Worm (Caenorhabditis elegans) whole organism, young adult: ENCODE data around the gene C04E6.4.

Experiments
- F37B4.10 ChIP-seq: fragments of 200-800 bp; sonication (Bioruptor generic); IDR thresholded peaks from 2 replicates; pipeline ENCODE4 v1.3.6; 2022; ENCODE audit warnings: missing genetic modification characterization, missing compliant biosample characterization
- cebp-2 ChIP-seq: fragments of 200-800 bp; sonication (Bioruptor generic); IDR thresholded peaks from 2 replicates; pipeline ENCODE4 v1.3.6; 2022; ENCODE audit warnings: missing genetic modification characterization, missing compliant biosample characterization
- ceh-79 ChIP-seq: sonication (generic microtip); optimal IDR thresholded peaks from 2 replicates; lab custom pipeline; 2017; ENCODE audit warnings: mild to moderate bottlenecking, missing genetic modification characterization, missing compliant biosample characterization
- dpl-1 ChIP-seq: fragments of 150-350 bp; optimal IDR thresholded peaks from 2 replicates; lab custom pipeline; 2014; ENCODE audit warnings: missing biosample characterization, missing genetic modification reagents, missing genetic modification characterization
- egl-44 ChIP-seq: fragments of 200-800 bp; sonication (Bioruptor generic); IDR thresholded peaks from 2 replicates; pipeline ENCODE4 v1.3.6; 2022; ENCODE audit warnings: missing genetic modification reagents, missing genetic modification characterization, missing compliant biosample characterization
- ets-4 ChIP-seq: fragments of 200-800 bp; sonication (Bioruptor generic); optimal IDR thresholded peaks from 2 replicates; lab custom pipeline; 2018; ENCODE audit warnings: mild to moderate bottlenecking, missing genetic modification characterization, missing compliant biosample characterization
- hsf-1 ChIP-seq: fragments of 200-800 bp; sonication (Bioruptor generic); IDR thresholded peaks from 2 replicates; pipeline ENCODE4 v1.3.6; 2022; ENCODE audit warnings: missing genetic modification reagents, missing genetic modification characterization, missing compliant biosample characterization
- let-526 ChIP-seq: fragments of 200-800 bp; sonication (Bioruptor generic); IDR thresholded peaks from 2 replicates; pipeline ENCODE4 v1.3.6; 2022; ENCODE audit warnings: missing genetic modification reagents, missing genetic modification characterization, missing compliant biosample characterization
- lin-26 ChIP-seq: fragments of 200-800 bp; sonication (Bioruptor generic); IDR thresholded peaks from 2 replicates; pipeline ENCODE4 v1.3.6; 2022; ENCODE audit warnings: missing genetic modification reagents, missing genetic modification characterization, missing compliant biosample characterization
- mcd-1 ChIP-seq: fragments of 200-800 bp; sonication (Bioruptor generic); IDR thresholded peaks from 2 replicates; pipeline ENCODE4 v1.3.6; 2022; ENCODE audit warnings: missing genetic modification reagents, missing genetic modification characterization, missing compliant biosample characterization
- nfya-1 ChIP-seq: sonication (generic microtip); optimal IDR thresholded peaks from 2 replicates; lab custom pipeline; 2017; ENCODE audit warnings: antibody characterized with exemption, missing compliant biosample characterization, missing genetic modification characterization, borderline replicate concordance; ENCODE audit not compliant: insufficient read depth
- nfyb-1 ChIP-seq: fragments of 200-800 bp; sonication (Bioruptor generic); IDR thresholded peaks from 2 replicates; pipeline ENCODE4 v1.3.6; 2022; ENCODE audit warnings: missing genetic modification reagents, missing genetic modification characterization, missing compliant biosample characterization
- nhr-179 ChIP-seq: sonication (generic microtip); optimal IDR thresholded peaks from 2 replicates; lab custom pipeline; 2016; ENCODE audit warnings: mild to moderate bottlenecking, missing genetic modification characterization, missing compliant biosample characterization
- nhr-80 ChIP-seq: sonication (generic microtip); optimal IDR thresholded peaks from 2 replicates; lab custom pipeline; 2016; ENCODE audit warnings: missing genetic modification characterization, missing compliant biosample characterization
- rec-8 ChIP-seq, 2 experiments: sonication (generic microtip); optimal IDR thresholded peaks; 2 replicates each; lab custom pipeline; 2016; ENCODE audit warnings: mild to moderate bottlenecking in 2 of 2, missing genetic modification characterization in 2 of 2, missing genetic modification reagents in 2 of 2, missing genotype in 2 of 2, missing biosample characterization in 1 of 2, missing compliant biosample characterization in 1 of 2, moderate library complexity in 1 of 2
- snpc-1.1 ChIP-seq: sonication (generic microtip); optimal IDR thresholded peaks from 2 replicates; lab custom pipeline; 2017; ENCODE audit warnings: missing genetic modification characterization, mild to moderate bottlenecking, missing compliant biosample characterization, antibody characterized with exemption, moderate library complexity, missing genotype, missing genetic modification reagents; ENCODE audit not compliant: insufficient read depth
- snpc-1.3 ChIP-seq: sonication (generic microtip); optimal IDR thresholded peaks from 2 replicates; lab custom pipeline; 2017; ENCODE audit warnings: missing genetic modification characterization, mild to moderate bottlenecking, missing compliant biosample characterization, antibody characterized with exemption, moderate library complexity, missing genotype, missing genetic modification reagents; ENCODE audit not compliant: insufficient read depth
- snpc-3.4 ChIP-seq: sonication (generic microtip); optimal IDR thresholded peaks from 2 replicates; lab custom pipeline; 2017; ENCODE audit warnings: missing genetic modification characterization, mild to moderate bottlenecking, missing compliant biosample characterization, antibody characterized with exemption, moderate library complexity, missing genotype, missing genetic modification reagents
- snpc-4 ChIP-seq, 5 experiments: fragments of 150-350 bp in 1 of 5; sonication (generic microtip) in 4 of 5; optimal IDR thresholded peaks; 2 replicates each; lab custom pipeline; 2014 to 2018; ENCODE audit warnings: missing genetic modification characterization in 5 of 5, missing biosample characterization in 3 of 5, antibody characterized with exemption in 2 of 5, mild to moderate bottlenecking in 2 of 5, missing compliant biosample characterization in 2 of 5, missing genotype in 2 of 5, moderate library complexity in 2 of 5, missing genetic modification reagents in 1 of 5
- tlf-1 ChIP-seq: fragments of 200-800 bp; sonication (Bioruptor generic); optimal IDR thresholded peaks from 2 replicates; lab custom pipeline; 2018; ENCODE audit warnings: mild to moderate bottlenecking, missing genetic modification characterization, missing compliant biosample characterization
- ztf-18 ChIP-seq: sonication (generic microtip); optimal IDR thresholded peaks from 2 replicates; lab custom pipeline; 2016; ENCODE audit warnings: missing genotype, mild to moderate bottlenecking, missing genetic modification characterization, missing compliant biosample characterization
- ztf-25 ChIP-seq: fragments of 200-800 bp; sonication (Bioruptor generic); IDR thresholded peaks from 2 replicates; pipeline ENCODE4 v1.3.6; 2022; ENCODE audit warnings: missing genetic modification reagents, missing genetic modification characterization, missing compliant biosample characterization
- ztf-26 ChIP-seq: sonication (generic microtip); optimal IDR thresholded peaks from 2 replicates; lab custom pipeline; 2017; ENCODE audit warnings: missing genetic modification characterization, missing compliant biosample characterization
- ztf-28 ChIP-seq: fragments of 200-800 bp; sonication (Bioruptor generic); IDR thresholded peaks from 2 replicates; pipeline ENCODE4 v1.3.6; 2022; ENCODE audit warnings: missing genetic modification reagents, missing genetic modification characterization, missing compliant biosample characterization
- ztf-3 ChIP-seq: fragments of 200-800 bp; sonication (Bioruptor generic); optimal IDR thresholded peaks from 2 replicates; lab custom pipeline; 2018; ENCODE audit warnings: mild to moderate bottlenecking, missing genetic modification characterization, missing compliant biosample characterization

The C04E6.4 gene

DNA sequence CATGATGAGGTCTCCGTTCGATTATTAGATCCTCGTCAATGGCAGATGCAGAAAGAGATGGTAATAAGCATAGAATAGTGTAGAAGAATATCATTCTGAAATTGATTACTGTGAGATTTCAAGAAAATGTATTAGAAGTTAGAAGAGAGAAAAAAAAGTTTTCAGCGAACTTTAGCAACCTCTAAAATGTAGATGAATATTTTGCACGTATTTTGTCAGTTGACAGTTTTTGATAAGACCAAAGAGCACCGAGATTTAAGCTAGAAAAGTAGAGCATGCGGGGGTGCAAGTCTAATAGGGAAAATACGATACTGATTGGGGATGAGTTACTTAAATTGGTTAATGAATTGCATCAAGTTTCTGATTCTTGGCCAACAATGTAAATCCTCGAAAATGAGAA lies 47.6 kb downstream of the C04E6.4 start, which contains the start of gene M03F8.6:
Gene M03F8.6 (minus strand): TSS at position 101 of the 400 bp plus-strand sequence.
- TF ChIP-seq cebp-2 (GFP tag; lab: Robert Waterston, UW) (no peak), ets-4 (GFP tag; lab: Kevin White, UChicago) (no peak), ztf-28 (GFP tag; lab: Robert Waterston, UW) (no peak), F37B4.10 (GFP tag; lab: Robert Waterston, UW) (no peak), ceh-79 (no peak), ztf-3 (no peak), nhr-80 (no peak), rec-8 (tag; optimal IDR thresholded peaks at IDR 0.05; lab: Kevin White, UChicago) (no peak), lin-26 (no peak), ztf-18 (tag; lab: Kevin White, UChicago) (no peak), snpc-1.3 (tag; lab: Kevin White, UChicago) (no peak), nfyb-1 (no peak), let-526 (GFP tag; lab: Robert Waterston, UW) (no peak), mcd-1 (no peak), ztf-25 (no peak), egl-44 (GFP tag; lab: Robert Waterston, UW) (no peak)

DNA sequence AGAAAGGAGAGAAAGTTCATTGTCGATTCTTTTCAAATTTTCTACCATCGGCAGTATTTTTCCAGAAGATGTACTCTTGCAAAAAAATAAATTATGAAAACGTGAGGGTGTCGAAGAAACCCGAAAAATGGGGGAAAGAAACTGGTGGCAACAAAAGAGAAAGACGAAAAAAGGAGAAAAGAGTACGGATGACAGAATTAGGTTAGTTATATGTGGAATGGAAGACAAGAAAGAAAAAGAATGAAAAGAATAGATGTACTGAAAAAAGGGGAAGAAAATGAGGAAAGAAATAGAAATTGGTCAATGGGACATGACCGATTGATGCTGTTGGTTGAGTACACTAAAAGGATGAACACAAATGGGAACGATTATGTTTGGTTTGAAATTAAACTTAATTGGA lies 48.4 kb downstream of the C04E6.4 start:
- TF ChIP-seq snpc-1.1 (tag; lab: Kevin White, UChicago) (no peak), ztf-26 (tag; lab: Kevin White, UChicago) (no peak), dpl-1 (GFP tag; lab: Kevin White, UChicago) (no peak), hsf-1 (GFP tag; lab: Robert Waterston, UW) (no peak), snpc-4 (GFP tag; optimal IDR thresholded peaks at IDR 0.05; lab: Kevin White, UChicago) (no peak), snpc-4 (tag; optimal IDR thresholded peaks at IDR 0.05; lab: Kevin White, UChicago) (no peak), tlf-1 (GFP tag; lab: Kevin White, UChicago) (no peak), snpc-3.4 (no peak), rec-8 (tag; optimal IDR thresholded peaks at IDR 0.05; lab: Kevin White, UChicago) (no peak), nfya-1 (tag; lab: Kevin White, UChicago) (no peak), nhr-179 (tag; lab: Kevin White, UChicago) (no peak)
